Worm (Caenorhabditis elegans): ENCODE measurements around the gene gpa-3.

- TF ChIP-seq klf-2 (GFP tag; conservative IDR thresholded peaks at IDR 0.05), result no peak
- TF ChIP-seq ztf-23 (GFP tag; IDR thresholded peaks at IDR 0.05), result no peak
These were observed 31.9 kb downstream of the gpa-3 start for ce11 chrV:9327691-9328090.

All from whole organism, midembryonic.